Worm (Caenorhabditis elegans) whole organism, L2 larva: Measurements from ENCODE around the gene pho-8.

Source experiments
- C34F6.9 ChIP-seq: fragments of 150-350 bp; optimal IDR thresholded peaks from 2 replicates; lab custom pipeline; 2014; ENCODE audit warnings: missing biosample characterization, missing genetic modification characterization
- F13H6.1 ChIP-seq: sonication (generic microtip); optimal IDR thresholded peaks from 2 replicates; lab custom pipeline; 2016; ENCODE audit warnings: missing genetic modification characterization, missing compliant biosample characterization
- R02D3.7 ChIP-seq: fragments of 150-350 bp; optimal IDR thresholded peaks from 2 replicates; lab custom pipeline; 2014; ENCODE audit warnings: missing biosample characterization, missing genetic modification characterization
- Y55F3AM.14 ChIP-seq: fragments of 200-800 bp; sonication (Bioruptor generic); optimal IDR thresholded peaks from 2 replicates; lab custom pipeline; 2018; ENCODE audit warnings: mild to moderate bottlenecking, missing genetic modification characterization, missing compliant biosample characterization
- ZK546.5 ChIP-seq: sonication (generic microtip); optimal IDR thresholded peaks from 2 replicates; lab custom pipeline; 2017; ENCODE audit warnings: missing biosample characterization, missing genetic modification characterization
- alr-1 ChIP-seq: fragments of 150-350 bp; optimal IDR thresholded peaks from 2 replicates; lab custom pipeline; 2014; ENCODE audit warnings: missing biosample characterization, missing genetic modification characterization
- aly-2 ChIP-seq: fragments of 150-350 bp; optimal IDR thresholded peaks from 2 replicates; lab custom pipeline; 2014; ENCODE audit warnings: missing biosample characterization, missing genetic modification characterization
- ama-1 ChIP-seq: fragments of 150-350 bp; optimal IDR thresholded peaks from 2 replicates; lab custom pipeline; 2018; ENCODE audit warnings: inconsistent platforms
- ceh-82 ChIP-seq: fragments of 150-350 bp; optimal IDR thresholded peaks from 2 replicates; lab custom pipeline; 2014; ENCODE audit warnings: missing biosample characterization, missing genetic modification characterization
- crh-2 ChIP-seq: sonication (generic microtip); optimal IDR thresholded peaks from 2 replicates; lab custom pipeline; 2017; ENCODE audit warnings: missing biosample characterization, missing genetic modification characterization
- dmd-4 ChIP-seq: sonication (generic microtip); optimal IDR thresholded peaks from 2 replicates; lab custom pipeline; 2017; ENCODE audit warnings: missing biosample characterization, missing genetic modification characterization
- egl-27 ChIP-seq: sonication (generic microtip); optimal IDR thresholded peaks from 3 replicates; lab custom pipeline; 2017; ENCODE audit warnings: missing biosample characterization, missing genetic modification reagents, missing genetic modification characterization
- elt-1 ChIP-seq: fragments of 150-350 bp; optimal IDR thresholded peaks from 2 replicates; lab custom pipeline; 2014; ENCODE audit warnings: missing biosample characterization, missing genetic modification characterization
- elt-3 ChIP-seq: sonication (generic microtip); optimal IDR thresholded peaks from 2 replicates; lab custom pipeline; 2017; ENCODE audit warnings: missing biosample characterization, missing genetic modification characterization
- fos-1 ChIP-seq: fragments of 150-350 bp; optimal IDR thresholded peaks from 2 replicates; lab custom pipeline; 2014; ENCODE audit warnings: missing biosample characterization, missing genetic modification characterization
- gmeb-1 ChIP-seq: fragments of 150-350 bp; optimal IDR thresholded peaks from 2 replicates; lab custom pipeline; 2014; ENCODE audit warnings: missing biosample characterization, missing genetic modification characterization
- lin-11 ChIP-seq: fragments of 150-350 bp; sonication (generic microtip); optimal IDR thresholded peaks from 2 replicates; lab custom pipeline; 2014; ENCODE audit warnings: missing biosample characterization, missing genetic modification characterization, inconsistent platforms, mixed read lengths
- lin-13 ChIP-seq: fragments of 150-350 bp; optimal IDR thresholded peaks from 2 replicates; lab custom pipeline; 2014; ENCODE audit warnings: missing biosample characterization, missing genetic modification reagents, missing genetic modification characterization
- lin-39 ChIP-seq: fragments of 150-350 bp; optimal IDR thresholded peaks from 2 replicates; lab custom pipeline; 2014; ENCODE audit warnings: missing biosample characterization, missing genetic modification reagents, missing genetic modification characterization
- mab-5 ChIP-seq: fragments of 150-350 bp; optimal IDR thresholded peaks from 2 replicates; lab custom pipeline; 2014; ENCODE audit warnings: missing biosample characterization, missing genetic modification characterization
- mbf-1 ChIP-seq: sonication (generic microtip); optimal IDR thresholded peaks from 2 replicates; lab custom pipeline; 2017; ENCODE audit warnings: missing biosample characterization, missing genetic modification characterization
- mdl-1 ChIP-seq, 2 experiments: fragments of 150-350 bp in 1 of 2; sonication (generic microtip) in 1 of 2; optimal IDR thresholded peaks; 2 replicates each; lab custom pipeline; 2017; ENCODE audit warnings: missing biosample characterization in 2 of 2, missing genetic modification characterization in 2 of 2
- nhr-10 ChIP-seq: sonication (generic microtip); optimal IDR thresholded peaks from 2 replicates; lab custom pipeline; 2017; ENCODE audit warnings: missing biosample characterization, missing genetic modification characterization
- nhr-11 ChIP-seq: fragments of 150-350 bp; optimal IDR thresholded peaks from 2 replicates; lab custom pipeline; 2014; ENCODE audit warnings: missing biosample characterization, missing genetic modification characterization
- nhr-12 ChIP-seq: fragments of 150-350 bp; optimal IDR thresholded peaks from 2 replicates; lab custom pipeline; 2014; ENCODE audit warnings: missing biosample characterization, missing genetic modification characterization
- nhr-129 ChIP-seq: fragments of 150-350 bp; optimal IDR thresholded peaks from 2 replicates; lab custom pipeline; 2014; ENCODE audit warnings: missing biosample characterization, missing genetic modification characterization
- nhr-21 ChIP-seq: fragments of 150-350 bp; optimal IDR thresholded peaks from 2 replicates; lab custom pipeline; 2014; ENCODE audit warnings: missing biosample characterization, missing genetic modification characterization
- nhr-23 ChIP-seq: fragments of 150-350 bp; optimal IDR thresholded peaks from 2 replicates; lab custom pipeline; 2014; ENCODE audit warnings: missing biosample characterization, missing genetic modification reagents, missing genetic modification characterization
- nhr-237 ChIP-seq: fragments of 150-350 bp; optimal IDR thresholded peaks from 2 replicates; lab custom pipeline; 2014; ENCODE audit warnings: missing biosample characterization, missing genetic modification characterization
- nhr-25 ChIP-seq: fragments of 150-350 bp; sonication (generic microtip); optimal IDR thresholded peaks from 3 replicates; lab custom pipeline; 2014; ENCODE audit warnings: missing biosample characterization, missing genetic modification characterization
- nhr-6 ChIP-seq: fragments of 150-350 bp; optimal IDR thresholded peaks from 2 replicates; lab custom pipeline; 2014; ENCODE audit warnings: missing biosample characterization, missing genetic modification characterization
- nhr-77 ChIP-seq: fragments of 150-350 bp; optimal IDR thresholded peaks from 2 replicates; lab custom pipeline; 2014; ENCODE audit warnings: missing biosample characterization, missing genetic modification characterization
- peb-1 ChIP-seq: fragments of 150-350 bp; optimal IDR thresholded peaks from 2 replicates; lab custom pipeline; 2014; ENCODE audit warnings: missing biosample characterization, missing genetic modification characterization
- sem-4 ChIP-seq: fragments of 150-350 bp; optimal IDR thresholded peaks from 2 replicates; lab custom pipeline; 2014; ENCODE audit warnings: missing biosample characterization, missing genetic modification reagents, missing genetic modification characterization
- skn-1 ChIP-seq: sonication (generic microtip); optimal IDR thresholded peaks from 2 replicates; lab custom pipeline; 2017; ENCODE audit warnings: missing biosample characterization, missing genetic modification characterization
- sma-3 ChIP-seq: sonication (generic microtip); optimal IDR thresholded peaks from 2 replicates; lab custom pipeline; 2016; ENCODE audit warnings: missing genetic modification reagents, missing genetic modification characterization, missing compliant biosample characterization
- sma-9 ChIP-seq, 2 experiments: fragments of 150-350 bp in 1 of 2; sonication (generic microtip) in 1 of 2; optimal IDR thresholded peaks; 2 replicates each; lab custom pipeline; 2014 to 2016; ENCODE audit warnings: missing genetic modification characterization in 2 of 2, mild to moderate bottlenecking in 1 of 2, missing biosample characterization in 1 of 2, missing compliant biosample characterization in 1 of 2, missing genetic modification reagents in 1 of 2, moderate library complexity in 1 of 2
- snpc-4 ChIP-seq: fragments of 150-350 bp; optimal IDR thresholded peaks from 2 replicates; lab custom pipeline; 2014; ENCODE audit warnings: missing biosample characterization, missing genetic modification characterization
- unc-39 ChIP-seq: fragments of 150-350 bp; optimal IDR thresholded peaks from 2 replicates; lab custom pipeline; 2014; ENCODE audit warnings: missing biosample characterization, missing genetic modification characterization
- unc-55 ChIP-seq: fragments of 150-350 bp; sonication (generic microtip); optimal IDR thresholded peaks from 3 replicates; lab custom pipeline; 2014; ENCODE audit warnings: missing biosample characterization, missing genetic modification reagents, missing genetic modification characterization
- unc-62 ChIP-seq: fragments of 150-350 bp; optimal IDR thresholded peaks from 2 replicates; lab custom pipeline; 2014; ENCODE audit warnings: missing biosample characterization, missing genetic modification reagents, missing genetic modification characterization
- zag-1 ChIP-seq: fragments of 150-350 bp; optimal IDR thresholded peaks from 2 replicates; lab custom pipeline; 2014; ENCODE audit warnings: missing biosample characterization, missing genetic modification characterization
- ztf-1 ChIP-seq: fragments of 200-800 bp; sonication (Bioruptor generic); conservative IDR thresholded peaks from 2 replicates; pipeline ENCODE4 v1.3.6; 2022; ENCODE audit warnings: missing genetic modification characterization, missing compliant biosample characterization
- ztf-11 ChIP-seq: sonication (generic microtip); optimal IDR thresholded peaks from 2 replicates; lab custom pipeline; 2017; ENCODE audit warnings: missing biosample characterization, missing genetic modification characterization
- ztf-4 ChIP-seq: fragments of 150-350 bp; optimal IDR thresholded peaks from 2 replicates; lab custom pipeline; 2014; ENCODE audit warnings: missing biosample characterization, missing genetic modification characterization

The pho-8 gene

DNA sequence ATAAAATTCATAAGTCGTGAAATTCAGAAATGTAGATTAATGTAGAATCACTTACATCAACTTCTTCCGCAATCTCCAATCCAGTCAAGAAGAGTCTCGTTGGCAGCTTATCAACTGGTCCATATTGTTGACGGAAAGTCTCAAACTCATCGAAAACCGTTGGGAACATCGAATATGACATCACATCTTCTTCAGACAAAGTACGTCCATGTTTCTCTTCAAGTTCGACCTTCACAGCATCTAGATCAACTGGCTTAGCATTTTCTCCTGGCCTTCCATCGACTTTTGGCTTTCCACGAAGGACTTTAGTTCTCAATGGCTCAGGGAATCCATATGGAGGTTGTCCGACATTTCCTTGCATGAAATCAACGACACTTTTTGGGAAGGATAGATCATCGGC is 14.6 kb upstream of the pho-8 start:
- TF ChIP-seq nhr-129 (tag; lab: Kevin White, UChicago) (no peak), zag-1 (tag; lab: Kevin White, UChicago) (no peak), ztf-4 (tag; lab: Kevin White, UChicago) (no peak), lin-13 (GFP tag; lab: Kevin White, UChicago) (no peak), F13H6.1 (no peak), mbf-1 (tag; lab: Kevin White, UChicago) (no peak), lin-39 (no peak), nhr-25 (tag; lab: Kevin White, UChicago) (no peak)

DNA sequence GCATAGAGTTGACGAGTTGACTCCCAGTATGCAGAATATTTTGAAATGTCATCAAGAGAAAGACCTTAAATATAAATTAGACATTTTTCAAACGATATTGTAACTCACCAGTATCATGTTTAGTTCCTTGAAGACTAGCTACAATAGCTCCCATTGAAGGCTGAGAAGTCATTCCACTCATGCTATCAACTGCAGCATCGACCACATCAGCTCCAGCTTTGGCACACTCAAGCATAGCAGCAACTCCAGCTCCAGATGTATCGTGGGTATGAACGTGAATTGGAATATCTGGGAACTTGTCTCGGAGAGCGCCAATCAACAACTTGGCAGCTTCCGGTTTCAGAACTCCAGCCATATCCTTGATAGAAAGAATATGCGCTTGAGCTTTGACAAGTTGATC is 14.0 kb upstream of the pho-8 start:
- TF ChIP-seq peb-1 (tag; lab: Kevin White, UChicago) (no peak), nhr-23 (no peak), aly-2 (no peak), ceh-82 (no peak), nhr-6 (tag; lab: Kevin White, UChicago) (no peak), lin-11 (tag; lab: Kevin White, UChicago) (no peak), nhr-25 (tag; lab: Kevin White, UChicago) (no peak), skn-1 (tag; lab: Kevin White, UChicago) (no peak), nhr-21 (no peak), lin-13 (GFP tag; lab: Kevin White, UChicago) (no peak), R02D3.7 (tag; lab: Kevin White, UChicago) (no peak), nhr-237 (tag; lab: Kevin White, UChicago) (no peak), snpc-4 (tag; lab: Kevin White, UChicago) (no peak), unc-39 (no peak), gmeb-1 (no peak), nhr-12 (tag; lab: Kevin White, UChicago) (no peak)

DNA sequence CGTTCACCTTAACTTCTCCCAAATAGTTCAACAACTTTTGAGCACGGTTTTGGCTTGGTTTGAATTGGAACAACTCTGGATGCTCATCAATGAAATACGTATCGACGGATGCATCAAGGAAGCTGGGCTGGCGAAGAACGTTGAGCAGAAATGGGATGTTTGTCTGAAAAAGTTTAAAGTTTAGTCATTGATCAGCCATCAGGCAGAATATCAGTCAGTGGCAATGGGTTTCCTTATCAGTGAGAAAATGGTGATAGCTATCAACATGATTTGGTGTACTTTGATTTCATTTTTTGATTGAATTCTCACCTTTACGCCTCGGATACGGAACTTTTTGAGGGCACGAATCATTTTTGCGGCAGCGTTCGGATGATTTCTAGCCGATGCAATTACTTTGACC is 12.9 kb upstream of the pho-8 start:
- peak; percentile 53 for TF ChIP-seq ama-1 (lab: Kevin White, UChicago)
- peak; percentile 47 for TF ChIP-seq sma-9 (GFP tag; optimal IDR thresholded peaks at IDR 0.05; lab: Kevin White, UChicago)
- TF ChIP-seq sma-9 (tag; optimal IDR thresholded peaks at IDR 0.05; lab: Kevin White, UChicago), result no peak
- peak; percentile 65 for TF ChIP-seq fos-1
- TF ChIP-seq nhr-23, result no peak

DNA sequence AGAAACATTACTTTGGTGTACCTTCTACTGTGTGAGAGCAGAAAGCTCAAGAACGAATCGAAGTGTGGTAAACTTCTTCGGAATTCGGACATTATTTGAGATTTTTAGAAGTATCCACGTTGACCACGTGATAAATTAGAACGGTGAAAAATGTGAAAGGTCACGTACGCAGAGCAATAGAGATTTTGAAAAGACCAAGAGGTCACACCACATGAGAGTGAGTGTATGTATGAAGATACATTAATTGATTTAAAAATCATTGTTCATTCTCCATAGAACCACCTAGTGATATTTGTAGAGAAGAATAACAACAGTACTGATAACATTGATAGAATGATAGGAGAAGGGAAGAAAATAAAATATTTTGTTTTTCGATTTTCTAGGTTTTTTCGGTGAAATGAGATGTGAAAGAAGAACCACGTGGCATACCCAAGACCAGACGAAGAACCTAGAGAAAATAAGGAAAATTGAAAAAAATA is 10.9 kb upstream of the pho-8 start, which contains the start of gene pyc-1:
TSS of gene pyc-1 (minus strand) at position 69 of the 479 bp plus-strand sequence.
- TF ChIP-seq nhr-12 (tag; lab: Kevin White, UChicago), result no peak
- no peak for TF ChIP-seq mab-5 (tag; lab: Kevin White, UChicago)
- TF ChIP-seq R02D3.7 (tag; lab: Kevin White, UChicago), result no peak
- TF ChIP-seq nhr-23, result no peak
- no peak for TF ChIP-seq ama-1 (lab: Kevin White, UChicago)
- TF ChIP-seq elt-1 (tag; lab: Kevin White, UChicago), result no peak
- TF ChIP-seq Y55F3AM.14 (GFP tag; lab: Kevin White, UChicago), result no peak
- peak; percentile 45 for TF ChIP-seq nhr-6 (tag; lab: Kevin White, UChicago)
- no peak for TF ChIP-seq lin-39
- TF ChIP-seq dmd-4, result no peak
- peak; percentile 40 for TF ChIP-seq sma-9 (GFP tag; optimal IDR thresholded peaks at IDR 0.05; lab: Kevin White, UChicago)
- TF ChIP-seq sma-9 (tag; optimal IDR thresholded peaks at IDR 0.05; lab: Kevin White, UChicago), result no peak
- no peak for TF ChIP-seq egl-27
- no peak for TF ChIP-seq unc-55 (GFP tag; lab: Kevin White, UChicago)
- no peak for TF ChIP-seq sem-4
- peak; percentile 59 for TF ChIP-seq nhr-25 (tag; lab: Kevin White, UChicago)
- peak; percentile 82 for TF ChIP-seq crh-2 (tag; lab: Kevin White, UChicago)
- peak in 1 of 2 experiments; percentile 36 for TF ChIP-seq mdl-1 (tag; optimal IDR thresholded peaks at IDR 0.05; lab: Kevin White, UChicago)
- TF ChIP-seq fos-1, result peak; percentile 32
- TF ChIP-seq peb-1 (tag; lab: Kevin White, UChicago), result no peak
- peak; percentile 80 for TF ChIP-seq ztf-4 (tag; lab: Kevin White, UChicago)
- TF ChIP-seq gmeb-1, result peak; percentile 57
- TF ChIP-seq nhr-129 (tag; lab: Kevin White, UChicago), result peak; percentile 85
- peak; percentile 12 for TF ChIP-seq skn-1 (tag; lab: Kevin White, UChicago)
- peak; percentile 25 for TF ChIP-seq nhr-21
- TF ChIP-seq unc-62 (GFP tag; lab: Kevin White, UChicago), result no peak
- TF ChIP-seq F13H6.1, result peak; percentile 33
- TF ChIP-seq nhr-10 (tag; lab: Kevin White, UChicago), result no peak
- TF ChIP-seq ZK546.5, result no peak
- TF ChIP-seq unc-39, result no peak
- no peak for TF ChIP-seq ztf-1
- peak; percentile 54 for TF ChIP-seq C34F6.9 (tag; lab: Kevin White, UChicago)
- no peak for TF ChIP-seq nhr-11
- TF ChIP-seq elt-3 (tag; lab: Kevin White, UChicago), result no peak
- TF ChIP-seq ztf-11, result no peak
- peak; percentile 37 for TF ChIP-seq sma-3 (GFP tag; lab: Kevin White, UChicago)
- no peak for TF ChIP-seq aly-2
- TF ChIP-seq snpc-4 (tag; lab: Kevin White, UChicago), result no peak
- TF ChIP-seq ceh-82, result no peak
- TF ChIP-seq nhr-77 (tag; lab: Kevin White, UChicago), result no peak
- TF ChIP-seq zag-1 (tag; lab: Kevin White, UChicago), result no peak
- peak; percentile 76 for TF ChIP-seq lin-13 (GFP tag; lab: Kevin White, UChicago)
- no peak for TF ChIP-seq alr-1 (tag; lab: Kevin White, UChicago)
- TF ChIP-seq mbf-1 (tag; lab: Kevin White, UChicago), result no peak
